Fruit fly (Drosophila melanogaster) whole organism, embryonic: ENCODE data around the gene natalisin.

Experiments
- Aef1 ChIP-seq: fragments of 200-800 bp; sonication (Bioruptor generic); IDR thresholded peaks from 3 replicates; pipeline ENCODE4 v1.3.6; 2022; ENCODE audit warnings: missing biosample characterization, missing genetic modification characterization
- B-H2 ChIP-seq: fragments of 200-800 bp; sonication (Bioruptor generic); optimal IDR thresholded peaks from 2 replicates; lab custom pipeline; 2018; ENCODE audit warnings: missing biosample characterization, mild to moderate bottlenecking, missing genetic modification characterization
- CG11093 ChIP-seq: fragments of 200-800 bp; sonication (Bioruptor generic); IDR thresholded peaks from 3 replicates; pipeline ENCODE4 v1.3.6; 2022; ENCODE audit warnings: missing biosample characterization, missing genetic modification characterization
- CG12071 ChIP-seq: fragments of 200-800 bp; sonication (Bioruptor generic); optimal IDR thresholded peaks from 3 replicates; lab custom pipeline; 2018; ENCODE audit warnings: missing biosample characterization, mild to moderate bottlenecking, missing genetic modification characterization
- CG12299 ChIP-seq: fragments of 200-800 bp; sonication (Bioruptor generic); optimal IDR thresholded peaks from 2 replicates; lab custom pipeline; 2018; ENCODE audit warnings: missing biosample characterization, mild to moderate bottlenecking, missing genetic modification characterization
- CG13123 ChIP-seq: fragments of 200-800 bp; sonication (Bioruptor generic); optimal IDR thresholded peaks from 2 replicates; lab custom pipeline; 2016; ENCODE audit warnings: missing biosample characterization, missing genetic modification characterization
- CG13296 ChIP-seq: fragments of 200-800 bp; sonication (Bioruptor generic); optimal IDR thresholded peaks from 3 replicates; lab custom pipeline; 2018; ENCODE audit warnings: missing biosample characterization, mild to moderate bottlenecking, missing genetic modification characterization
- CG13424 ChIP-seq: fragments of 200-800 bp; sonication (Bioruptor generic); optimal IDR thresholded peaks from 2 replicates; lab custom pipeline; 2019; ENCODE audit warnings: missing biosample characterization, mild to moderate bottlenecking, missing genetic modification characterization, moderate library complexity
- CG14050 ChIP-seq: fragments of 200-800 bp; sonication (Bioruptor generic); IDR thresholded peaks from 3 replicates; pipeline ENCODE4 v1.3.6; 2022; ENCODE audit warnings: missing biosample characterization, missing genetic modification characterization
- CG14710 ChIP-seq: fragments of 200-800 bp; sonication (Bioruptor generic); optimal IDR thresholded peaks from 3 replicates; lab custom pipeline; 2019; ENCODE audit warnings: missing biosample characterization, mild to moderate bottlenecking, missing genetic modification characterization, moderate library complexity
- CG1603 ChIP-seq: fragments of 200-800 bp; sonication (Bioruptor generic); optimal IDR thresholded peaks from 2 replicates; lab custom pipeline; 2019; ENCODE audit warnings: missing biosample characterization, mild to moderate bottlenecking, missing genetic modification characterization, moderate library complexity
- CG16779 ChIP-seq: fragments of 200-800 bp; sonication (Bioruptor generic); IDR thresholded peaks from 2 replicates; pipeline ENCODE4 v1.3.6; 2022; ENCODE audit warnings: missing biosample characterization, missing genetic modification characterization
- CG17186 ChIP-seq: fragments of 200-800 bp; sonication (Bioruptor generic); optimal IDR thresholded peaks from 3 replicates; lab custom pipeline; 2017; ENCODE audit warnings: missing biosample characterization, missing genetic modification reagents, missing genetic modification characterization
- CG17328 ChIP-seq: fragments of 200-800 bp; sonication (Bioruptor generic); IDR thresholded peaks from 2 replicates; pipeline ENCODE4 v1.3.6; 2022; ENCODE audit warnings: missing biosample characterization, missing genetic modification characterization
- CG17568 ChIP-seq: fragments of 200-800 bp; sonication (Bioruptor generic); optimal IDR thresholded peaks from 2 replicates; lab custom pipeline; 2018; ENCODE audit warnings: missing biosample characterization, mild to moderate bottlenecking, missing genetic modification characterization, moderate library complexity
- CG17802 ChIP-seq: fragments of 200-800 bp; sonication (Bioruptor generic); optimal IDR thresholded peaks from 2 replicates; lab custom pipeline; 2018; ENCODE audit warnings: missing biosample characterization, mild to moderate bottlenecking, missing genetic modification characterization, moderate library complexity
- CG18764 ChIP-seq: fragments of 200-800 bp; sonication (Bioruptor generic); optimal IDR thresholded peaks from 3 replicates; lab custom pipeline; 2016; ENCODE audit warnings: missing biosample characterization, missing genetic modification characterization
- CG2129 ChIP-seq: fragments of 200-800 bp; sonication (Bioruptor generic); IDR thresholded peaks from 2 replicates; pipeline ENCODE4 v1.3.6; 2022; ENCODE audit warnings: missing biosample characterization, missing genetic modification characterization; ENCODE audit not compliant: partially characterized antibody
- CG3407 ChIP-seq: fragments of 200-800 bp; sonication (Bioruptor generic); optimal IDR thresholded peaks from 2 replicates; lab custom pipeline; 2018; ENCODE audit warnings: missing biosample characterization, mild to moderate bottlenecking, missing genetic modification characterization
- CG4424 ChIP-seq: fragments of 200-800 bp; sonication (Bioruptor generic); optimal IDR thresholded peaks from 3 replicates; lab custom pipeline; 2016; ENCODE audit warnings: missing biosample characterization, missing genetic modification characterization
- CG4820 ChIP-seq: fragments of 200-800 bp; sonication (Bioruptor generic); optimal IDR thresholded peaks from 3 replicates; lab custom pipeline; 2016; ENCODE audit warnings: missing biosample characterization, missing genetic modification characterization
- CG6272 ChIP-seq: fragments of 200-800 bp; sonication (Bioruptor generic); IDR thresholded peaks from 2 replicates; pipeline ENCODE4 v1.3.6; 2022; ENCODE audit warnings: missing biosample characterization, missing genetic modification characterization
- CG8924 ChIP-seq: fragments of 200-800 bp; optimal IDR thresholded peaks from 3 replicates; lab custom pipeline; 2019; ENCODE audit warnings: missing biosample characterization, mild to moderate bottlenecking, missing genetic modification characterization, moderate library complexity
- Dfd ChIP-seq, 2 experiments: fragments of >200 bp; optimal IDR thresholded peaks; 2 replicates each; lab custom pipeline; 2017; ENCODE audit warnings: missing biosample characterization in 2 of 2, missing genetic modification characterization in 2 of 2
- Dip2 ChIP-seq: fragments of 200-800 bp; sonication (Bioruptor generic); IDR thresholded peaks from 2 replicates; pipeline ENCODE4 v1.3.6; 2022; ENCODE audit warnings: missing biosample characterization, missing genetic modification characterization
- Dref ChIP-seq: fragments of 200-800 bp; sonication (Bioruptor generic); IDR thresholded peaks from 2 replicates; pipeline ENCODE4 v1.3.6; 2022; ENCODE audit warnings: missing biosample characterization, missing genetic modification characterization
- E2f1 ChIP-seq: fragments of 200-800 bp; sonication (Bioruptor generic); IDR thresholded peaks from 2 replicates; pipeline ENCODE4 v1.3.6; 2022; ENCODE audit warnings: missing biosample characterization, missing genetic modification characterization
- H15 ChIP-seq: fragments of 200-800 bp; sonication (Bioruptor generic); IDR thresholded peaks from 3 replicates; pipeline ENCODE4 v1.3.6; 2022; ENCODE audit warnings: missing biosample characterization, missing genetic modification characterization
- HLH54F ChIP-seq: fragments of 200-800 bp; sonication (Bioruptor generic); optimal IDR thresholded peaks from 3 replicates; lab custom pipeline; 2016; ENCODE audit warnings: missing biosample characterization, missing genetic modification characterization
- Med ChIP-seq: fragments of 200-800 bp; sonication (Bioruptor generic); peaks from one replicate; lab custom pipeline; 2016; ENCODE audit warnings: missing biosample characterization, missing genetic modification characterization, mild to moderate bottlenecking, inconsistent platforms, moderate library complexity
- Meics ChIP-seq: fragments of 200-800 bp; sonication (Bioruptor generic); optimal IDR thresholded peaks from 2 replicates; lab custom pipeline; 2017; ENCODE audit warnings: missing biosample characterization, mild to moderate bottlenecking, missing genetic modification characterization
- Sry-δ ChIP-seq: fragments of 200-800 bp; sonication (Bioruptor generic); optimal IDR thresholded peaks from 2 replicates; lab custom pipeline; 2016; ENCODE audit warnings: missing biosample characterization, missing genetic modification characterization
- Ssrp ChIP-seq: fragments of 200-800 bp; sonication (Bioruptor generic); optimal IDR thresholded peaks from 2 replicates; lab custom pipeline; 2018; ENCODE audit warnings: missing biosample characterization, mild to moderate bottlenecking, missing genetic modification characterization, moderate library complexity
- az2 ChIP-seq: fragments of 200-800 bp; sonication (Bioruptor generic); optimal IDR thresholded peaks from 3 replicates; lab custom pipeline; 2016; ENCODE audit warnings: missing biosample characterization, missing genetic modification characterization
- btn ChIP-seq: fragments of 200-800 bp; sonication (Bioruptor generic); optimal IDR thresholded peaks from 2 replicates; lab custom pipeline; 2016; ENCODE audit warnings: missing biosample characterization, missing genetic modification characterization
- ci ChIP-seq: fragments of 200-800 bp; sonication (Bioruptor generic); IDR thresholded peaks from 3 replicates; pipeline ENCODE4 v1.3.6; 2022; ENCODE audit warnings: missing biosample characterization, missing genetic modification characterization
- croc ChIP-seq: fragments of 200-800 bp; sonication (Bioruptor generic); conservative IDR thresholded peaks from 3 replicates; pipeline ENCODE4 v1.3.6; 2022; ENCODE audit warnings: missing biosample characterization, missing genetic modification characterization
- crp ChIP-seq, 2 experiments: fragments of 200-800 bp; sonication (Bioruptor generic); optimal IDR thresholded peaks; 2 replicates in 1 of 2; 3 replicates in 1 of 2; lab custom pipeline; 2017; ENCODE audit warnings: missing biosample characterization in 2 of 2, missing genetic modification characterization in 2 of 2, mild to moderate bottlenecking in 1 of 2, moderate library complexity in 1 of 2
- gro ChIP-seq: fragments of 200-800 bp; sonication (Bioruptor generic); optimal IDR thresholded peaks from 2 replicates; lab custom pipeline; 2016; ENCODE audit warnings: missing biosample characterization, missing genetic modification characterization
- ham ChIP-seq: fragments of 200-800 bp; sonication (Bioruptor generic); IDR thresholded peaks from 2 replicates; pipeline ENCODE4 v1.3.6; 2022; ENCODE audit warnings: missing biosample characterization, missing genetic modification characterization
- jumu ChIP-seq: fragments of 200-800 bp; sonication (Bioruptor generic); optimal IDR thresholded peaks from 3 replicates; lab custom pipeline; 2016; ENCODE audit warnings: missing biosample characterization, missing genetic modification characterization
- kay ChIP-seq: fragments of 200-800 bp; sonication (Bioruptor generic); optimal IDR thresholded peaks from 2 replicates; lab custom pipeline; 2016; ENCODE audit warnings: missing biosample characterization, missing genetic modification characterization
- pnt ChIP-seq: fragments of 200-800 bp; sonication (Bioruptor generic); optimal IDR thresholded peaks from 3 replicates; lab custom pipeline; 2016; ENCODE audit warnings: missing biosample characterization, missing genetic modification characterization
- ro ChIP-seq: fragments of 200-800 bp; sonication (Bioruptor generic); IDR thresholded peaks from 2 replicates; pipeline ENCODE4 v1.3.6; 2022; ENCODE audit warnings: missing biosample characterization, missing genetic modification characterization
- sc ChIP-seq, 3 experiments: fragments of >200 bp in 2 of 3; fragments of 200-800 bp in 1 of 3; sonication (Bioruptor generic) in 1 of 3; optimal IDR thresholded peaks; 2 replicates in 2 of 3; 3 replicates in 1 of 3; lab custom pipeline; 2017; ENCODE audit warnings: mild to moderate bottlenecking in 1 of 3, missing biosample characterization in 1 of 3, missing genetic modification characterization in 1 of 3, missing genetic modification reagents in 1 of 3
- tgo ChIP-seq: fragments of 200-800 bp; sonication (Bioruptor generic); IDR thresholded peaks from 3 replicates; pipeline ENCODE4 v1.3.6; 2022; ENCODE audit warnings: missing biosample characterization, missing genetic modification characterization
- tin ChIP-seq: fragments of 200-800 bp; sonication (Bioruptor generic); optimal IDR thresholded peaks from 3 replicates; lab custom pipeline; 2016; ENCODE audit warnings: missing biosample characterization, missing genetic modification characterization
- tna ChIP-seq: fragments of 200-800 bp; sonication (Bioruptor generic); IDR thresholded peaks from 2 replicates; pipeline ENCODE4 v1.3.6; 2022; ENCODE audit warnings: missing biosample characterization, missing genetic modification characterization; ENCODE audit not compliant: partially characterized antibody
- ttk ChIP-seq: fragments of 200-800 bp; sonication (Bioruptor generic); IDR thresholded peaks from 2 replicates; pipeline ENCODE4 v2.1.2; 2022; ENCODE audit warnings: missing biosample characterization, missing genetic modification characterization
- tx ChIP-seq: fragments of 200-800 bp; sonication (Bioruptor generic); optimal IDR thresholded peaks from 2 replicates; lab custom pipeline; 2016; ENCODE audit warnings: missing biosample characterization, missing genetic modification characterization
- wdn ChIP-seq: fragments of 200-800 bp; sonication (Bioruptor generic); IDR thresholded peaks from 2 replicates; pipeline ENCODE4 v1.3.6; 2022; ENCODE audit warnings: missing biosample characterization, missing genetic modification characterization
- zen ChIP-seq: fragments of 200-800 bp; sonication (Bioruptor generic); optimal IDR thresholded peaks from 3 replicates; lab custom pipeline; 2018; ENCODE audit warnings: missing biosample characterization, mild to moderate bottlenecking, missing genetic modification characterization, moderate library complexity

Gene natalisin

DNA sequence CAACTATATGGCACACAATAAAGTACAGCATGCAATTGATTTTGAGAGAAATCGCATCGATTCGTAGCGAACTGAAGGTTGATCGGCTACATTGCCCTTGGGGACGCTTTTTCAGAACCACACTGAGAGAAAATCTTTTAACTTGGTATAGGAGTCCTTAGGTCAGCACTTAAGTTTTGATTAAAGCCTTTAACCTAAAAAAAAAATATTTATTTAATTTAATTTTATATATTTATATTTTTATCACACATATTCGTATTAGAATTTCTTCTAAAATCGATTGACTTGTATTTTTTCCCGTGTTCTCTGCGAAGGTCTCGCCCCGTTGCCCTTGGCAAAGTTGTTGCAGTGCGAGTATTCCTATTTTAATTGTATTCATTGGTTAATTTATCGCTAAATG is 3.4 kb downstream of the natalisin start (continued):
- no peak for TF ChIP-seq crp (GFP tag; optimal IDR thresholded peaks at IDR 0.05; lab: Kevin White, UChicago)
- TF ChIP-seq CG17802 (tag; lab: Kevin White, UChicago), result no peak
- no peak for TF ChIP-seq CG4820 (GFP tag; lab: Kevin White, UChicago)
- TF ChIP-seq Dref (GFP tag; lab: Robert Waterston, UW), result no peak
- no peak for TF ChIP-seq HLH54F
- TF ChIP-seq CG1603, result no peak
- peak; percentile 14 for TF ChIP-seq CG14710
- no peak for TF ChIP-seq CG17328 (GFP tag; lab: Robert Waterston, UW)
- no peak for TF ChIP-seq H15 (GFP tag; lab: Robert Waterston, UW)
- no peak for TF ChIP-seq jumu (GFP tag; lab: Kevin White, UChicago)
- TF ChIP-seq wdn (GFP tag; lab: Robert Waterston, UW), result no peak
- TF ChIP-seq pnt (GFP tag; lab: Kevin White, UChicago), result no peak
- TF ChIP-seq CG11093 (GFP tag; lab: Robert Waterston, UW), result no peak
- no peak for TF ChIP-seq ttk (GFP tag; lab: Robert Waterston, UW)
- TF ChIP-seq CG16779 (GFP tag; lab: Robert Waterston, UW), result no peak
- TF ChIP-seq CG14050 (GFP tag; lab: Robert Waterston, UW), result no peak
- TF ChIP-seq Ssrp (tag; lab: Kevin White, UChicago), result peak; percentile 23
- TF ChIP-seq btn (GFP tag; lab: Kevin White, UChicago), result no peak
- TF ChIP-seq Aef1 (GFP tag; lab: Robert Waterston, UW), result no peak
- TF ChIP-seq CG12071 (GFP tag; lab: Kevin White, UChicago), result no peak
- no peak for TF ChIP-seq Meics (GFP tag; lab: Kevin White, UChicago)
- TF ChIP-seq E2f1 (GFP tag; lab: Robert Waterston, UW), result 0 out of 2 replicates have a peak, but pooled peaks have one; percentile 33
- no peak for TF ChIP-seq tna (GFP tag; lab: Robert Waterston, UW)
- TF ChIP-seq az2, result no peak
- no peak for TF ChIP-seq CG13296 (GFP tag; lab: Kevin White, UChicago)
- no peak for TF ChIP-seq CG13123 (GFP tag; lab: Kevin White, UChicago)
- TF ChIP-seq CG6272, result no peak
- peak; percentile 33 for TF ChIP-seq Med (GFP tag; lab: Kevin White, UChicago)
- TF ChIP-seq CG18764 (GFP tag; lab: Kevin White, UChicago), result no peak
- no peak for TF ChIP-seq CG17186 (GFP tag; lab: Kevin White, UChicago)
- TF ChIP-seq croc (GFP tag; lab: Robert Waterston, UW), result no peak
- TF ChIP-seq tgo (GFP tag; lab: Robert Waterston, UW), result no peak
- no peak for TF ChIP-seq ham
- no peak for TF ChIP-seq CG4424 (GFP tag; lab: Kevin White, UChicago)
- no peak for TF ChIP-seq CG2129 (GFP tag; lab: Robert Waterston, UW)
- TF ChIP-seq CG12299 (tag; lab: Kevin White, UChicago), result no peak
- no peak for TF ChIP-seq tx (GFP tag; lab: Kevin White, UChicago)
- TF ChIP-seq zen (tag; lab: Kevin White, UChicago), result no peak
- no peak for TF ChIP-seq gro (GFP tag; lab: Kevin White, UChicago)
- no peak for TF ChIP-seq ro (GFP tag; lab: Robert Waterston, UW)
- no peak for TF ChIP-seq sc (optimal IDR thresholded peaks at IDR 0.05; lab: Kevin White, UChicago)
- TF ChIP-seq sc (GFP tag; optimal IDR thresholded peaks at IDR 0.05; lab: Kevin White, UChicago), result no peak
- no peak for TF ChIP-seq CG17568 (GFP tag; lab: Kevin White, UChicago)
- no peak for TF ChIP-seq Dfd (GFP tag; optimal IDR thresholded peaks at IDR 0.05; lab: Kevin White, UChicago)
- TF ChIP-seq kay (GFP tag; lab: Kevin White, UChicago), result no peak
- no peak for TF ChIP-seq B-H2 (GFP tag; lab: Kevin White, UChicago)
- TF ChIP-seq Dip2 (GFP tag; lab: Robert Waterston, UW), result no peak
- TF ChIP-seq CG3407 (GFP tag; lab: Kevin White, UChicago), result no peak
- no peak for TF ChIP-seq ci (GFP tag; lab: Robert Waterston, UW)
- no peak for TF ChIP-seq Sry-δ
- no peak for TF ChIP-seq CG8924 (tag; lab: Kevin White, UChicago)
- peak; percentile 14 for TF ChIP-seq CG13424 (tag; lab: Kevin White, UChicago)
- no peak for TF ChIP-seq tin (GFP tag; lab: Kevin White, UChicago)
